Worm (Caenorhabditis elegans) whole organism, mixed stage, embryonic: ENCODE measurements around the gene F46B6.2.

Source experiments
- blmp-1 ChIP-seq: fragments of 150-350 bp; optimal IDR thresholded peaks from 2 replicates; lab custom pipeline; 2014; ENCODE audit warnings: missing biosample characterization, missing genetic modification characterization
- ceh-39 ChIP-seq: fragments of 150-350 bp; optimal IDR thresholded peaks from 2 replicates; lab custom pipeline; 2014; ENCODE audit warnings: missing biosample characterization, missing genetic modification characterization
- elt-3 ChIP-seq: fragments of 150-350 bp; optimal IDR thresholded peaks from 2 replicates; lab custom pipeline; 2014; ENCODE audit warnings: missing biosample characterization, missing genetic modification characterization
- lsy-2 ChIP-seq: fragments of 150-350 bp; optimal IDR thresholded peaks from 2 replicates; lab custom pipeline; 2014; ENCODE audit warnings: missing biosample characterization, missing genetic modification characterization
- nhr-12 ChIP-seq: fragments of 150-350 bp; optimal IDR thresholded peaks from 2 replicates; lab custom pipeline; 2014; ENCODE audit warnings: missing biosample characterization, missing genetic modification characterization
- nhr-237 ChIP-seq: fragments of 150-350 bp; optimal IDR thresholded peaks from 2 replicates; lab custom pipeline; 2014; ENCODE audit warnings: missing biosample characterization, missing genetic modification characterization
- pha-4 ChIP-seq: fragments of 150-350 bp; optimal IDR thresholded peaks from 2 replicates; lab custom pipeline; 2018; ENCODE audit warnings: missing biosample characterization, missing genetic modification reagents, missing genetic modification characterization
- sem-2 ChIP-seq: fragments of 200-800 bp; sonication (Bioruptor generic); optimal IDR thresholded peaks from 2 replicates; lab custom pipeline; 2018; ENCODE audit warnings: mild to moderate bottlenecking, missing genetic modification characterization, missing compliant biosample characterization
- snpc-4 ChIP-seq: fragments of 150-350 bp; optimal IDR thresholded peaks from 2 replicates; lab custom pipeline; 2014; ENCODE audit warnings: missing biosample characterization, missing genetic modification characterization
- unc-39 ChIP-seq: fragments of 150-350 bp; optimal IDR thresholded peaks from 2 replicates; lab custom pipeline; 2014; ENCODE audit warnings: missing biosample characterization, missing genetic modification characterization
- ztf-11 ChIP-seq: fragments of 150-350 bp; optimal IDR thresholded peaks from 2 replicates; lab custom pipeline; 2014; ENCODE audit warnings: missing biosample characterization, missing genetic modification characterization

DNA sequence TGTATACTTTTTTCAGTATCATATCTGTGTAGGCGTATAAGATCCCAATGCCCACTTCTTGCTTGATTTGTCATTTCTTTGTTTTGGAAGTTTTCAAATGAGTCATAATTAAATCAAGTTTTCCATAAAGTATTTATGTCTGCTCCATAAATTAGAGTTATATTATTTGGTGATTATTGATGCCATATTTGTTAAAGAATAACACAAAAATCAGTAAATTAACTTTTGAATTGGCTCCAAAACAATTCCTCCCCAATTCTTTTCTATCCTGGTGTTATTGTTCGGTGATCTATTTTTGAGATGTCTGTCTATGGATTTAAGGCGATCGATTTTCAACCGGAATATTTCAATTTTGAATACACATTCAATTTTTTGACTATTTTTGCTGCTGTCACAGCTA lies 33.1 kb downstream of the F46B6.2 start, which contains the start of gene sru-37:
- TF ChIP-seq blmp-1 (no peak), nhr-12 (tag; lab: Kevin White, UChicago) (no peak), ceh-39 (no peak), nhr-237 (tag; lab: Kevin White, UChicago) (no peak), ztf-11 (no peak), elt-3 (tag; lab: Kevin White, UChicago) (no peak), snpc-4 (tag; lab: Kevin White, UChicago) (no peak), pha-4 (tag; lab: Kevin White, UChicago) (no peak), unc-39 (tag; lab: Kevin White, UChicago) (no peak), sem-2 (GFP tag; lab: Kevin White, UChicago) (no peak), lsy-2 (no peak)
